Fruit fly (Drosophila melanogaster) Kc167 (cell line): ENCODE results near the gene CG10803.

Source experiments
- h ChIP-seq: fragments of >200 bp; optimal IDR thresholded peaks from 3 replicates; lab custom pipeline; 2018; ENCODE audit warnings: missing external identifiers
- insv ChIP-seq: fragments of >200 bp; optimal IDR thresholded peaks from 3 replicates; lab custom pipeline; 2018; ENCODE audit warnings: missing external identifiers
- psq ChIP-seq: fragments of >200 bp; optimal IDR thresholded peaks from 2 replicates; lab custom pipeline; 2017; ENCODE audit warnings: missing external identifiers

DNA sequence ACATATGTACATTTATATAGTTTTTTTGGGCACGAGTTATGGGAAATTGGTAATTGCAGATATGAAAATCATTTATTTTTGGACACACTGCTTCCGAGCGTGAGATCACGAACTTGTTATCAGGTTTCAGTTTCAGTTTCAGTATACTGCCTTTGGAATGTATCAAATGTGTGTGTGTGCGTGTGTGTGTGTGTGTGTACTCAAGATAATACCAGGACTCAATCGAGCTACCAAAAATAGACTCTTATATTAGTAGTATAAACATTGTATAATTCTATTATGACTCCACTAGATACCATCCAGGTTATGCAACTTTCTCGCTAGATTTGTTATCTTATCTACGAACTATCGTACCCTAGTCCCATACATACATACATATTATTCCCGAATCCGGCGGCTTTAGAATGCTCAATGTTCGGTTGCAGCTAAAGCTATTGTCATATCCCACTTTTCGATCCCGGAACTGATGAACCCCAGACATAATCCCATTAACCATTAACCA, 36.5 kb upstream of the CG10803 start, which contains the start of gene CG12535:
- TF ChIP-seq psq (lab: Kevin White, UChicago) = no peak
- no peak for TF ChIP-seq h (lab: Kevin White, UChicago)
- TF ChIP-seq insv (lab: Kevin White, UChicago) = no peak
